Worm (Caenorhabditis elegans): ENCODE results near the gene F40B5.2.

The F40B5.2 gene

DNA sequence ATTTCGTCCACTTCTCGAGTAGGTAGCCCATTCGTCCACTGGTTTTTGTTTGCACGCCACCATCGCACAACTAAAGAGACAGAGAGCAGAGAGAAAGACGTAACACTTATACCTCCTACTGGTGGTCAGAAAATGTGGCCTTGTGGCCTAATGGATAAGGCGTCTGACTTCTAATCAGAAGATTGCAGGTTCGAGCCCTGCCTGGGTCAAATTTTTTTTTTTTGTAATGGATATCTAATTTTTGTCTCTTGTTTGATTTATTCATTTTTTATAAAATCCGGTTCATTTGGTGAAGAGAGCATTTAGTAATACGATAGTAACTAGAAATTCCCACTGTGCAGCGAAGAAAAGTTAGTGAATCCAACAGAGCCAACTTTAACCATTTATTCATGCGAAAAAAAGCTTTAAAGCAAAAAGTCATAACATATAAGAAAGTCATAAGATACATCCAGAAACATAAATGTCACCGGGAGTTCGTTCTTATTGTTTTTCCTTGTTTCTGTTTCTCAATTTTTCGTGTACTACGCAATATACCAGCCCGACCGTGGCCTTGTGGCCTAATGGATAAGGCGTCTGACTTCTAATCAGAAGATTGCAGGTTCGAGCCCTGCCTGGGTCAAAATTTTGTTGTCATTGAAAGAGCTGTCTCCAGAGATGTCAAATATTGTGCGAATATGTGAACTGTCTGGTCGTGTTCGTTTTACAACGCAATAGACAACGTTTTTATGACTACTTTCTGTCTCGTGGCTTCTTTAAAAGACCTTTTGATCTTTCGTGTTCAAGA lies 18.6 kb downstream of the F40B5.2 start (continued):
- TF ChIP-seq nhr-11 (tag; optimal IDR thresholded peaks at IDR 0.05): no peak
- peak; percentile 39 for TF ChIP-seq nhr-77 (tag; optimal IDR thresholded peaks at IDR 0.05)
- 0 out of 2 replicates have a peak, but pooled peaks have one; percentile 32 for TF ChIP-seq saeg-2 (GFP tag; IDR thresholded peaks at IDR 0.05)
- TF ChIP-seq php-3 (GFP tag; IDR thresholded peaks at IDR 0.05): 0 out of 2 replicates have a peak, but pooled peaks have one; percentile 43
- TF ChIP-seq egl-43 (GFP tag; IDR thresholded peaks at IDR 0.05): peak; percentile 72
- TF ChIP-seq ceh-62 (tag; optimal IDR thresholded peaks at IDR 0.05): no peak
- no peak for TF ChIP-seq unc-39 (tag; optimal IDR thresholded peaks at IDR 0.05)
- no peak for TF ChIP-seq lin-13 (GFP tag; optimal IDR thresholded peaks at IDR 0.05)
- TF ChIP-seq daf-19 (GFP tag; conservative IDR thresholded peaks at IDR 0.05): 0 out of 2 replicates have a peak, but pooled peaks have one; percentile 9
- TF ChIP-seq lim-7 (GFP tag; IDR thresholded peaks at IDR 0.05): peak; percentile 80
- TF ChIP-seq nhr-48 (tag; optimal IDR thresholded peaks at IDR 0.05): no peak
- TF ChIP-seq zip-11 (GFP tag; IDR thresholded peaks at IDR 0.05): no peak
- TF ChIP-seq dmd-6 (GFP tag; IDR thresholded peaks at IDR 0.05): peak; percentile 53
- TF ChIP-seq ztf-11 (tag; optimal IDR thresholded peaks at IDR 0.05): no peak
- TF ChIP-seq snpc-1.2 (GFP tag; IDR thresholded peaks at IDR 0.05): peak; percentile 52
- 0 out of 2 replicates have a peak, but pooled peaks have one; percentile 39 for TF ChIP-seq F26F4.8 (GFP tag; conservative IDR thresholded peaks at IDR 0.05)
- TF ChIP-seq mxl-2 (GFP tag; conservative IDR thresholded peaks at IDR 0.05): no peak; the same call in 1 of the 2 replicates
- TF ChIP-seq F49E8.2 (tag; optimal IDR thresholded peaks at IDR 0.05; ENCODE audit: borderline replicate concordance): no peak
- TF ChIP-seq ceh-28 (tag; optimal IDR thresholded peaks at IDR 0.05): no peak
- TF ChIP-seq Y105C5A.15 (GFP tag; IDR thresholded peaks at IDR 0.05): 0 out of 2 replicates have a peak, but pooled peaks have one; percentile 52
- peak; percentile 12 for TF ChIP-seq spr-1 (tag; optimal IDR thresholded peaks at IDR 0.05)
- TF ChIP-seq lir-3 (tag; optimal IDR thresholded peaks at IDR 0.05): no peak
- 0 out of 2 replicates have a peak, but pooled peaks have one; percentile 13 for TF ChIP-seq nhr-42 (GFP tag; IDR thresholded peaks at IDR 0.05)
- TF ChIP-seq zip-2 (tag; optimal IDR thresholded peaks at IDR 0.05): no peak
- TF ChIP-seq set-16 (GFP tag; IDR thresholded peaks at IDR 0.05): no peak
- no peak for TF ChIP-seq gei-8 (GFP tag; optimal IDR thresholded peaks at IDR 0.05)
- TF ChIP-seq madf-5 (GFP tag; IDR thresholded peaks at IDR 0.05): peak in 1 of 2 experiments; percentile 81; a peak in 1 of 4 replicates
- TF ChIP-seq hmg-1.1 (GFP tag; IDR thresholded peaks at IDR 0.05): peak; percentile 83
- TF ChIP-seq hlh-11 (tag; optimal IDR thresholded peaks at IDR 0.05): peak; percentile 16
- TF ChIP-seq dpl-1 (GFP tag; optimal IDR thresholded peaks at IDR 0.05): no peak
- no peak for TF ChIP-seq aly-2 (tag; optimal IDR thresholded peaks at IDR 0.05)
- peak; percentile 14 for TF ChIP-seq daf-16 (GFP tag; optimal IDR thresholded peaks at IDR 0.05)
- peak; percentile 52 for TF ChIP-seq daf-16 (tag; optimal IDR thresholded peaks at IDR 0.05)
- TF ChIP-seq nhr-25 (tag; optimal IDR thresholded peaks at IDR 0.05; ENCODE audit: borderline replicate concordance, insufficient read depth): peak; percentile 60
- no peak for TF ChIP-seq attf-4 (tag; optimal IDR thresholded peaks at IDR 0.05)
- no peak for TF ChIP-seq nhr-10 (tag; optimal IDR thresholded peaks at IDR 0.05)
- no peak for TF ChIP-seq lin-1 (GFP tag; IDR thresholded peaks at IDR 0.05)
- no peak for TF ChIP-seq jun-1 (tag; optimal IDR thresholded peaks at IDR 0.05)
- peak; percentile 67; the same call in 1 of the 2 replicates for TF ChIP-seq D1046.2 (GFP tag; IDR thresholded peaks at IDR 0.05)
- TF ChIP-seq egl-27 (tag; optimal IDR thresholded peaks at IDR 0.05): no peak
- no peak for TF ChIP-seq ces-1 (GFP tag; optimal IDR thresholded peaks at IDR 0.05)
- peak; percentile 19; the same call in 1 of the 2 replicates for TF ChIP-seq tra-1 (GFP tag; IDR thresholded peaks at IDR 0.05)
- no peak for TF ChIP-seq pqm-1 (tag; optimal IDR thresholded peaks at IDR 0.05)
- TF ChIP-seq lin-29 (GFP tag; IDR thresholded peaks at IDR 0.05): no peak
- no peak for TF ChIP-seq mdt-29 (GFP tag; IDR thresholded peaks at IDR 0.05)
- TF ChIP-seq cey-2 (tag; optimal IDR thresholded peaks at IDR 0.05; ENCODE audit: borderline replicate concordance, insufficient read depth): no peak
- TF ChIP-seq hif-1 (tag; optimal IDR thresholded peaks at IDR 0.05): peak in 1 of 2 experiments; percentile 6
- TF ChIP-seq daf-8 (GFP tag; IDR thresholded peaks at IDR 0.05): no peak
- no peak for TF ChIP-seq ama-1 (optimal IDR thresholded peaks at IDR 0.05)
- no peak for TF ChIP-seq nhr-41 (GFP tag; IDR thresholded peaks at IDR 0.05)

Measured in whole organism, L4 larva.